Worm (Caenorhabditis elegans): ENCODE data around the gene aqp-7.

The aqp-7 gene

ce11 chrX:3057656-3058055, 32.8 kb downstream of the aqp-7 start:
- no peak for TF ChIP-seq unc-120 (tag; optimal IDR thresholded peaks at IDR 0.05; ENCODE audit: poor library complexity, severe bottlenecking)
- TF ChIP-seq lin-13 (tag; optimal IDR thresholded peaks at IDR 0.05): no peak
- TF ChIP-seq drap-1 (GFP tag; optimal IDR thresholded peaks at IDR 0.05): no peak
- no peak for TF ChIP-seq M03D4.4 (tag; optimal IDR thresholded peaks at IDR 0.05)
- no peak for TF ChIP-seq ceh-39 (tag; optimal IDR thresholded peaks at IDR 0.05)
- no peak for TF ChIP-seq elt-1 (tag; optimal IDR thresholded peaks at IDR 0.05; ENCODE audit: borderline replicate concordance, insufficient read depth)
- TF ChIP-seq ztf-11 (tag; optimal IDR thresholded peaks at IDR 0.05): no peak
- no peak for TF ChIP-seq nhr-237 (tag; optimal IDR thresholded peaks at IDR 0.05)
- TF ChIP-seq nhr-28 (tag; optimal IDR thresholded peaks at IDR 0.05): no peak
- no peak for TF ChIP-seq ham-2 (GFP tag; optimal IDR thresholded peaks at IDR 0.05)
- no peak for TF ChIP-seq zip-8 (tag; optimal IDR thresholded peaks at IDR 0.05)
- no peak for TF ChIP-seq sem-2 (GFP tag; optimal IDR thresholded peaks at IDR 0.05)
- TF ChIP-seq sptf-1 (tag; optimal IDR thresholded peaks at IDR 0.05): no peak
- no peak for TF ChIP-seq bed-3 (GFP tag; optimal IDR thresholded peaks at IDR 0.05)

- no peak for TF ChIP-seq nhr-76 (tag; optimal IDR thresholded peaks at IDR 0.05)
- TF ChIP-seq blmp-1 (tag; optimal IDR thresholded peaks at IDR 0.05): no peak
- TF ChIP-seq drap-1 (GFP tag; optimal IDR thresholded peaks at IDR 0.05): no peak
- no peak for TF ChIP-seq M03D4.4 (tag; optimal IDR thresholded peaks at IDR 0.05)
- TF ChIP-seq lin-13 (tag; optimal IDR thresholded peaks at IDR 0.05): no peak
Observed at ce11 chrX:3059299-3059698, 34.4 kb downstream of the aqp-7 start, which contains the start of gene rsef-1. Gene rsef-1, minus strand, starts transcription at chrX:3059399.

- TF ChIP-seq nhr-2 (tag; optimal IDR thresholded peaks at IDR 0.05) (peak; percentile 75), elt-3 (tag; optimal IDR thresholded peaks at IDR 0.05) (no peak), sem-2 (GFP tag; optimal IDR thresholded peaks at IDR 0.05) (no peak), zip-8 (tag; optimal IDR thresholded peaks at IDR 0.05) (peak; percentile 55)
Observed at ce11 chrX:3061698-3062097, 36.8 kb downstream of the aqp-7 start.

- TF ChIP-seq blmp-1 (tag; optimal IDR thresholded peaks at IDR 0.05) (no peak), nhr-76 (tag; optimal IDR thresholded peaks at IDR 0.05) (no peak), drap-1 (GFP tag; optimal IDR thresholded peaks at IDR 0.05) (no peak), ztf-11 (tag; optimal IDR thresholded peaks at IDR 0.05) (no peak), ham-2 (GFP tag; optimal IDR thresholded peaks at IDR 0.05) (no peak), pha-4 (tag; optimal IDR thresholded peaks at IDR 0.05) (no peak), sptf-1 (tag; optimal IDR thresholded peaks at IDR 0.05) (no peak), nhr-28 (tag; optimal IDR thresholded peaks at IDR 0.05) (no peak), cnd-1 (tag; optimal IDR thresholded peaks at IDR 0.05) (no peak), ceh-43 (GFP tag; optimal IDR thresholded peaks at IDR 0.05) (no peak), snpc-4 (tag; optimal IDR thresholded peaks at IDR 0.05) (no peak), ceh-83 (GFP tag; optimal IDR thresholded peaks at IDR 0.05) (no peak), M03D4.4 (tag; optimal IDR thresholded peaks at IDR 0.05) (no peak), ceh-39 (tag; optimal IDR thresholded peaks at IDR 0.05) (no peak), nhr-237 (tag; optimal IDR thresholded peaks at IDR 0.05) (no peak), unc-39 (tag; optimal IDR thresholded peaks at IDR 0.05) (no peak), mls-2 (tag; optimal IDR thresholded peaks at IDR 0.05) (no peak), elt-1 (tag; optimal IDR thresholded peaks at IDR 0.05; ENCODE audit: borderline replicate concordance, insufficient read depth) (no peak)
Observed at ce11 chrX:3063274-3063673, 38.4 kb downstream of the aqp-7 start, which contains the start of gene ceh-30. Gene ceh-30, plus strand, starts transcription at chrX:3063574.

ce11 chrX:3067052-3067451, 42.2 kb downstream of the aqp-7 start:
- TF ChIP-seq hlh-1 (tag; optimal IDR thresholded peaks at IDR 0.05) (no peak), mab-5 (tag; optimal IDR thresholded peaks at IDR 0.05) (no peak), ces-1 (GFP tag; optimal IDR thresholded peaks at IDR 0.05) (peak; percentile 48)

- TF ChIP-seq unc-62 (GFP tag; optimal IDR thresholded peaks at IDR 0.05): no peak
- no peak for TF ChIP-seq tbx-8 (GFP tag; optimal IDR thresholded peaks at IDR 0.05)
- no peak for TF ChIP-seq lsy-2 (tag; optimal IDR thresholded peaks at IDR 0.05)
- no peak for TF ChIP-seq sptf-1 (tag; optimal IDR thresholded peaks at IDR 0.05)
- no peak for TF ChIP-seq mls-2 (tag; optimal IDR thresholded peaks at IDR 0.05)
- TF ChIP-seq unc-39 (tag; optimal IDR thresholded peaks at IDR 0.05): no peak
- no peak for TF ChIP-seq bed-3 (GFP tag; optimal IDR thresholded peaks at IDR 0.05)
- no peak for TF ChIP-seq drap-1 (GFP tag; optimal IDR thresholded peaks at IDR 0.05)
- TF ChIP-seq mep-1 (tag; optimal IDR thresholded peaks at IDR 0.05): no peak
- no peak for TF ChIP-seq pha-4 (tag; optimal IDR thresholded peaks at IDR 0.05)
- TF ChIP-seq ces-1 (GFP tag; optimal IDR thresholded peaks at IDR 0.05): no peak
- TF ChIP-seq elt-3 (tag; optimal IDR thresholded peaks at IDR 0.05): no peak
- TF ChIP-seq nhr-76 (tag; optimal IDR thresholded peaks at IDR 0.05): no peak
- TF ChIP-seq ceh-43 (GFP tag; optimal IDR thresholded peaks at IDR 0.05): no peak
- no peak for TF ChIP-seq nhr-12 (tag; optimal IDR thresholded peaks at IDR 0.05)
- TF ChIP-seq zip-8 (tag; optimal IDR thresholded peaks at IDR 0.05): no peak
Observed at ce11 chrX:3070322-3070721, 45.5 kb downstream of the aqp-7 start, which contains the start of gene ceh-31. Gene ceh-31, minus strand, starts transcription at chrX:3070422.
